Fruit fly (Drosophila melanogaster): ENCODE measurements around the gene GILT2.

Gene GILT2

DNA sequence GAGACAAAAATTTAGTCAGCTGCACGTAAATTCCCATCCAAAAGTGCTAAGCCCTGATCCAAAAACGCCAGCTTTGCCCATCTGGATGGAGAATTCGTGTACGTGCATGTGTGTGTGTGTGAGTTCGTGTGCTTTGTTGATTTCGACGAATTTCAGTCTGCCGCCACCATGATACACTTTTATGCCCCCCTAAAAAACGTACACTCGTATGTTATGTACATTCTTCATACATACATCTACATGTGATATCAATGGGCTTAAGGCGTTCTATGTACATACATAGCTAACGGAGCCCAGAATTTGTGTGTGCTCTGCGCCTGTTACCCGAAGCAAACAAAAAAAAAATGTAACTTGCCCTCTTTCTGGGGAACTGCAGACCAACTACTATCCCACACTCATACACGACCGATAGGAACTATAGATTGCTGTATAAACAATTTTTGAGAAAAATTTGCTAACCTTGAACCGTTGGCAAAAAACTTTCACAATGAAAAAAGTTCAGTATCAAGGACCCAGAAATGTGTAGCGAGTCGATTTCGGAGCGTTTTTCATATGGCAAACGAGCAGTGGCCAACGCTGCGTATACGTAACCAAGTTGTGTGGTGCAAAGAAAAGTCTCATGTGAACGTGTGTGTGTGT lies 47.1 kb downstream of the GILT2 start (continued):
- TF ChIP-seq oc (tag; optimal IDR thresholded peaks at IDR 0.05) (no peak), CG17802 (tag; optimal IDR thresholded peaks at IDR 0.05) (no peak), Optix (GFP tag; IDR thresholded peaks at IDR 0.05) (no peak), Awh (GFP tag; IDR thresholded peaks at IDR 0.05) (no peak), Hr3 (GFP tag; optimal IDR thresholded peaks at IDR 0.05) (no peak), Doc3 (GFP tag; IDR thresholded peaks at IDR 0.05; ENCODE audit: partially characterized antibody) (no peak), Bgb (GFP tag; IDR thresholded peaks at IDR 0.05; ENCODE audit: partially characterized antibody) (no peak), CG32772 (GFP tag; IDR thresholded peaks at IDR 0.05) (no peak), CG17359 (tag; optimal IDR thresholded peaks at IDR 0.05) (peak; percentile 18), CG18011 (GFP tag; optimal IDR thresholded peaks at IDR 0.05) (no peak), CG12071 (GFP tag; optimal IDR thresholded peaks at IDR 0.05) (peak; percentile 52), CG11696 (GFP tag; IDR thresholded peaks at IDR 0.05) (no peak), Sry-δ (GFP tag; optimal IDR thresholded peaks at IDR 0.05) (no peak), sisA (GFP tag; IDR thresholded peaks at IDR 0.05) (no peak), fd64A (GFP tag; optimal IDR thresholded peaks at IDR 0.05) (peak; percentile 42), disco-r (GFP tag; optimal IDR thresholded peaks at IDR 0.05) (no peak), usp (GFP tag; optimal IDR thresholded peaks at IDR 0.05) (no peak), Nf-YC (tag; optimal IDR thresholded peaks at IDR 0.05) (peak; percentile 14), fd102C (GFP tag; optimal IDR thresholded peaks at IDR 0.05) (no peak), CG13894 (tag; optimal IDR thresholded peaks at IDR 0.05) (peak; percentile 93), CG2199 (GFP tag; IDR thresholded peaks at IDR 0.05) (no peak), sob (GFP tag; IDR thresholded peaks at IDR 0.05) (peak; percentile 63; the same call in 1 of the 2 replicates), CG11456 (GFP tag; IDR thresholded peaks at IDR 0.05) (no peak), CG12391 (tag; optimal IDR thresholded peaks at IDR 0.05) (no peak), gro (GFP tag; optimal IDR thresholded peaks at IDR 0.05) (no peak), CG14667 (GFP tag; IDR thresholded peaks at IDR 0.05) (no peak), Asciz (GFP tag; optimal IDR thresholded peaks at IDR 0.05) (peak; percentile 45), CG14014 (GFP tag; IDR thresholded peaks at IDR 0.05) (no peak), tap (tag; optimal IDR thresholded peaks at IDR 0.05) (no peak), trem (tag; optimal IDR thresholded peaks at IDR 0.05) (no peak), BtbVII (GFP tag; optimal IDR thresholded peaks at IDR 0.05) (peak; percentile 50), CG8281 (tag; optimal IDR thresholded peaks at IDR 0.05) (no peak), CG10267 (tag; optimal IDR thresholded peaks at IDR 0.05) (no peak), Dfd (GFP tag; optimal IDR thresholded peaks at IDR 0.05) (no peak), pnt (GFP tag; optimal IDR thresholded peaks at IDR 0.05) (no peak), HmgZ (tag; optimal IDR thresholded peaks at IDR 0.05) (peak; percentile 68), CG2875 (GFP tag; optimal IDR thresholded peaks at IDR 0.05) (no peak), eyg (GFP tag; optimal IDR thresholded peaks at IDR 0.05) (no peak), HHEX (GFP tag; optimal IDR thresholded peaks at IDR 0.05) (no peak), tgo (GFP tag; IDR thresholded peaks at IDR 0.05) (no peak), pho (GFP tag; optimal IDR thresholded peaks at IDR 0.05) (peak; percentile 2), Med (GFP tag) (peak; percentile 72), CG2120 (GFP tag; optimal IDR thresholded peaks at IDR 0.05) (peak; percentile 33), ems (GFP tag; optimal IDR thresholded peaks at IDR 0.05) (no peak), CG16813 (GFP tag; IDR thresholded peaks at IDR 0.05; ENCODE audit: partially characterized antibody) (no peak), CG12942 (GFP tag; optimal IDR thresholded peaks at IDR 0.05) (no peak), CG11560 (tag; IDR thresholded peaks at IDR 0.05) (no peak), CG1603 (tag; optimal IDR thresholded peaks at IDR 0.05) (no peak), CG6175 (GFP tag; IDR thresholded peaks at IDR 0.05) (no peak), CG2129 (GFP tag; IDR thresholded peaks at IDR 0.05; ENCODE audit: partially characterized antibody) (no peak), Max (GFP tag; optimal IDR thresholded peaks at IDR 0.05) (no peak)
